Worm (Caenorhabditis elegans) whole organism, mixed stage, embryonic: Measurements from ENCODE around the gene ZK354.3.

Experiments
- bed-3 ChIP-seq: fragments of 200-800 bp; sonication (Bioruptor generic); optimal IDR thresholded peaks from 3 replicates; lab custom pipeline; 2018; ENCODE audit warnings: mild to moderate bottlenecking, missing genetic modification characterization, moderate library complexity, missing compliant biosample characterization
- drap-1 ChIP-seq: fragments of 200-800 bp; sonication (Bioruptor generic); optimal IDR thresholded peaks from 3 replicates; lab custom pipeline; 2018; ENCODE audit warnings: mild to moderate bottlenecking, missing genetic modification characterization, missing compliant biosample characterization
- elt-1 ChIP-seq: sonication (generic microtip); optimal IDR thresholded peaks from 2 replicates; lab custom pipeline; 2017; ENCODE audit warnings: missing genetic modification characterization, mild to moderate bottlenecking, missing compliant biosample characterization, antibody characterized with exemption, moderate library complexity, borderline replicate concordance; ENCODE audit not compliant: insufficient read depth
- lsy-2 ChIP-seq: fragments of 150-350 bp; optimal IDR thresholded peaks from 2 replicates; lab custom pipeline; 2014; ENCODE audit warnings: missing biosample characterization, missing genetic modification characterization
- mep-1 ChIP-seq: fragments of 150-350 bp; optimal IDR thresholded peaks from 2 replicates; lab custom pipeline; 2017; ENCODE audit warnings: missing biosample characterization, missing genetic modification reagents, missing genetic modification characterization, inconsistent platforms
- nhr-12 ChIP-seq: fragments of 150-350 bp; optimal IDR thresholded peaks from 2 replicates; lab custom pipeline; 2014; ENCODE audit warnings: missing biosample characterization, missing genetic modification characterization
- nhr-28 ChIP-seq: fragments of 150-350 bp; optimal IDR thresholded peaks from 2 replicates; lab custom pipeline; 2014; ENCODE audit warnings: missing biosample characterization, missing genetic modification characterization
- snpc-4 ChIP-seq: fragments of 150-350 bp; optimal IDR thresholded peaks from 2 replicates; lab custom pipeline; 2014; ENCODE audit warnings: missing biosample characterization, missing genetic modification characterization
- unc-62 ChIP-seq: fragments of 150-350 bp; optimal IDR thresholded peaks from 2 replicates; lab custom pipeline; 2014; ENCODE audit warnings: missing biosample characterization, missing genetic modification reagents, missing genetic modification characterization

DNA sequence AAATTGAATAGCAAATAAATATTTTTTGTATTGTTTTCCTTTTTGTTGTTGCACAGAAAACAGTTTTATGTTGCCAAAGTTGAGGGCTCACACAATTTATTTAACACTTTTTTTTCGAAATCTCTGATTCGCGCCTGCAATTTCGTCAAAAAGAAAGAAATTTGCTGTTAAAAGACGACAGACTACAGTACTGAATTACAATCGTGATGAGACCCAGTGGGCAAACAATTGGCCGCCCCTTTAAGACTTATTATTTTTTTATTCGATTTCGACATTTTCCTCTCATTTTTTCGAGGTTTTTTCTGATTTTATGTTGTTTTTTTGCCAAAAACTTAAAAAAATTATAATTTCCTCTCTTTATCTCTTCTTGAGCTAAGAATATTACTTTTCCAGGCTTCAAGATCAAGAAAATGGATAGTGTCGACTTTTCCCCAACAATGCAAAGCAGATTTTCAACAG lies 35.7 kb upstream of the ZK354.3 start, which contains the start of gene slfl-4:
- no peak for TF ChIP-seq drap-1 (GFP tag; lab: Kevin White, UChicago)
- TF ChIP-seq lsy-2 (tag; lab: Kevin White, UChicago) = no peak
- no peak for TF ChIP-seq snpc-4
- no peak for TF ChIP-seq bed-3
- TF ChIP-seq nhr-12 (tag; lab: Kevin White, UChicago) = no peak
- no peak for TF ChIP-seq unc-62 (GFP tag; lab: Kevin White, UChicago)
- no peak for TF ChIP-seq elt-1 (tag; lab: Kevin White, UChicago)
- TF ChIP-seq mep-1 (tag; lab: Kevin White, UChicago) = no peak
- no peak for TF ChIP-seq nhr-28
